Fruit fly (Drosophila melanogaster) whole organism: ENCODE results near the gene Spn77Ba.

Experiments
- CG8478 ChIP-seq: fragments of >200 bp; optimal IDR thresholded peaks from 2 replicates; lab custom pipeline; 2018; ENCODE audit warnings: inconsistent platforms
- Dll ChIP-seq: fragments of >200 bp; optimal IDR thresholded peaks from 2 replicates; lab custom pipeline; 2017
- EcR ChIP-seq, 2 experiments: fragments of >200 bp; optimal IDR thresholded peaks; 2 replicates each; lab custom pipeline; 2017; ENCODE audit warnings: missing biosample characterization in 2 of 2, missing genetic modification characterization in 2 of 2, missing genetic modification reagents in 2 of 2
- pan ChIP-seq: fragments of >200 bp; optimal IDR thresholded peaks from 2 replicates; lab custom pipeline; 2017
- psq ChIP-seq: fragments of >200 bp; optimal IDR thresholded peaks from 2 replicates; lab custom pipeline; 2017
- usp ChIP-seq: fragments of >200 bp; optimal IDR thresholded peaks from 2 replicates; lab custom pipeline; 2017; ENCODE audit warnings: missing biosample characterization, missing genetic modification characterization, mixed read lengths

- TF ChIP-seq pan (lab: Kevin White, UChicago) (no peak), psq (no peak), usp (GFP tag; lab: Kevin White, UChicago) (no peak), Dll (lab: Kevin White, UChicago) (no peak), CG8478 (lab: Kevin White, UChicago) (no peak), EcR (GFP tag; optimal IDR thresholded peaks at IDR 0.05; lab: Kevin White, UChicago) (no peak)
Observed at dm6 chr3L:20320652-20321051, 3.7 kb downstream of the Spn77Ba start, which contains the start of gene Spn77Bb.
